Fruit fly (Drosophila melanogaster): ENCODE measurements around the gene Nhe2.

Gene Nhe2

DNA sequence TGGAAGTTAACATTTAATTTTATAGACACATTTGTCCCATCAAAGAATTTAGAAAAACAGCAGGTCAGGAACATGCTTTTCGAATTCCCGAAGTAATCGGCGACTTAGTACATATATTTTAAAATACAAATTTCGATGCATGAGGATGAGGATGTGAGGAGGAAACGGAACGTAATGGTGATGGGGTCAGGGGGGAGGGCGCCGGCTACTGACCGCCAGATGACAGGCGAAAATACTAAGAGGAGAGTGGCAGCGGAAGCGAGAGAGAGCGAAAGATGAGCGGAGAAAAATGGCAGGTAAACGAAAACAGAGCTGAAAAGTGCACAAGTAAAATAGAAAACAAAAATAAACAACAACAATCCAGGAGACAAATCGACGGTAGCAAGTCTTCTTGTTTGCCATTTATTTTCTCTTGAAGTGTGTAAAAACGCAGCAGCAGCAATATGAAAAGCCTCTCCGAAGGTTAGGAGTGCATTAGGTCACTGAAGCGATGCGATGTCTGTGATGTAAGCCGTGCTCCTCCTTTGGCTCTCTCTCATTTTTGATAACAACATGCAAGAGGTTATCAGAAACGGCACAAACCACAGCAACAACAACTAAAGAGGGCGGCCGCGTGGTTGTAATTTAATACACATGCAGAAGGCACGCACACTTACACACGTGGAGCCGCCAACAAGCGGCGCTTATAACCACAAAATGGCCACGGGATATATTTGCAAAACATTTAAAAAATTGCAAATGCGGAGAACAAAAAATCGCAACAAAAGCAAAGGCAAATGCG lies 74.3 kb downstream of the Nhe2 start:
- TF ChIP-seq gsb (GFP tag; IDR thresholded peaks at IDR 0.05) (no peak), Xrp1 (GFP tag; IDR thresholded peaks at IDR 0.05) (no peak), ab (GFP tag; optimal IDR thresholded peaks at IDR 0.05) (no peak), ewg (GFP tag; optimal IDR thresholded peaks at IDR 0.05) (no peak), crol (GFP tag; IDR thresholded peaks at IDR 0.05) (peak; percentile 82), CG12391 (tag; optimal IDR thresholded peaks at IDR 0.05) (no peak), Hand (GFP tag; optimal IDR thresholded peaks at IDR 0.05) (no peak), Oli (tag; optimal IDR thresholded peaks at IDR 0.05) (no peak), Hr78 (GFP tag; optimal IDR thresholded peaks at IDR 0.05) (peak in 1 of 2 experiments; percentile 86), sna (GFP tag; IDR thresholded peaks at IDR 0.05; ENCODE audit: partially characterized antibody) (no peak), pan (optimal IDR thresholded peaks at IDR 0.05) (no peak), pan (GFP tag; optimal IDR thresholded peaks at IDR 0.05 in 1 of 2, IDR thresholded peaks at IDR 0.05 in 1 of 2) (no peak), Trl (optimal IDR thresholded peaks at IDR 0.05) (peak in 1 of 2 experiments; percentile 52), Trl (GFP tag; optimal IDR thresholded peaks at IDR 0.05) (no peak), en (GFP tag; optimal IDR thresholded peaks at IDR 0.05) (no peak), Bdp1 (GFP tag; optimal IDR thresholded peaks at IDR 0.05) (no peak), Gsc (GFP tag; IDR thresholded peaks at IDR 0.05) (no peak), sima (GFP tag; optimal IDR thresholded peaks at IDR 0.05) (no peak), pb (GFP tag; optimal IDR thresholded peaks at IDR 0.05) (no peak), cg (GFP tag; optimal IDR thresholded peaks at IDR 0.05) (peak; percentile 68), CG4282 (GFP tag; optimal IDR thresholded peaks at IDR 0.05) (no peak), Pdp1 (GFP tag; optimal IDR thresholded peaks at IDR 0.05) (peak in 1 of 2 experiments; percentile 93), CG17912 (GFP tag; optimal IDR thresholded peaks at IDR 0.05) (no peak), CG15479 (GFP tag; optimal IDR thresholded peaks at IDR 0.05) (peak; percentile 49), CG4820 (GFP tag; optimal IDR thresholded peaks at IDR 0.05) (no peak), croc (GFP tag; conservative IDR thresholded peaks at IDR 0.05) (no peak), CG14014 (GFP tag; IDR thresholded peaks at IDR 0.05) (no peak), ase (GFP tag; IDR thresholded peaks at IDR 0.05) (no peak), eyg (GFP tag; optimal IDR thresholded peaks at IDR 0.05) (no peak), bigmax (GFP tag; optimal IDR thresholded peaks at IDR 0.05) (peak; percentile 58), CG8765 (GFP tag; IDR thresholded peaks at IDR 0.05) (no peak), CG14050 (GFP tag; IDR thresholded peaks at IDR 0.05) (no peak), kah (GFP tag; optimal IDR thresholded peaks at IDR 0.05) (no peak), dm (GFP tag; optimal IDR thresholded peaks at IDR 0.05) (peak; percentile 84), CG14965 (GFP tag; optimal IDR thresholded peaks at IDR 0.05; ENCODE audit: borderline replicate concordance) (no peak), CG18619 (GFP tag; optimal IDR thresholded peaks at IDR 0.05) (no peak), CG12104 (GFP tag; optimal IDR thresholded peaks at IDR 0.05) (no peak), CG14667 (GFP tag; IDR thresholded peaks at IDR 0.05) (no peak), Asciz (GFP tag; optimal IDR thresholded peaks at IDR 0.05) (no peak), CG8388 (GFP tag; optimal IDR thresholded peaks at IDR 0.05) (no peak), CG32532 (GFP tag; IDR thresholded peaks at IDR 0.05) (no peak), Hey (tag; optimal IDR thresholded peaks at IDR 0.05) (no peak), CG16779 (GFP tag; IDR thresholded peaks at IDR 0.05) (no peak), pho (GFP tag; optimal IDR thresholded peaks at IDR 0.05) (no peak), CG11723 (GFP tag; optimal IDR thresholded peaks at IDR 0.05) (no peak), bbx (GFP tag; IDR thresholded peaks at IDR 0.05; ENCODE audit: partially characterized antibody) (no peak), NK7.1 (GFP tag; optimal IDR thresholded peaks at IDR 0.05) (no peak), CG1603 (tag; optimal IDR thresholded peaks at IDR 0.05) (no peak), Poxn (GFP tag; IDR thresholded peaks at IDR 0.05) (no peak), CG6854 (GFP tag; optimal IDR thresholded peaks at IDR 0.05) (no peak)

Measured in whole organism, embryonic.